Worm (Caenorhabditis elegans) whole organism, young adult: ENCODE results near the gene pik-1.

Experiments used
- F52B5.7 ChIP-seq: sonication (generic microtip); optimal IDR thresholded peaks from 2 replicates; lab custom pipeline; 2016; ENCODE audit warnings: mild to moderate bottlenecking, missing genetic modification characterization, missing compliant biosample characterization
- ZK185.1 ChIP-seq: sonication (generic microtip); optimal IDR thresholded peaks from 2 replicates; lab custom pipeline; 2016; ENCODE audit warnings: mild to moderate bottlenecking, missing genetic modification characterization, missing compliant biosample characterization; ENCODE audit not compliant: poor library complexity, severe bottlenecking
- aptf-2 ChIP-seq: fragments of 200-800 bp; sonication (Bioruptor generic); conservative IDR thresholded peaks from 2 replicates; pipeline ENCODE4 v1.3.6; 2022; ENCODE audit warnings: missing genetic modification reagents, missing genetic modification characterization, missing compliant biosample characterization
- atf-7 ChIP-seq: sonication (generic microtip); optimal IDR thresholded peaks from 2 replicates; lab custom pipeline; 2017; ENCODE audit warnings: mild to moderate bottlenecking, missing genetic modification characterization, missing compliant biosample characterization
- attf-3 ChIP-seq: fragments of 200-800 bp; sonication (Bioruptor generic); conservative IDR thresholded peaks from 2 replicates; pipeline ENCODE4 v1.3.6; 2022; ENCODE audit warnings: missing genetic modification reagents, missing genetic modification characterization, missing compliant biosample characterization
- ceh-27 ChIP-seq: fragments of 200-800 bp; sonication (Bioruptor generic); optimal IDR thresholded peaks from 2 replicates; lab custom pipeline; 2018; ENCODE audit warnings: mild to moderate bottlenecking, missing genetic modification characterization, moderate library complexity, missing compliant biosample characterization
- egl-44 ChIP-seq: fragments of 200-800 bp; sonication (Bioruptor generic); IDR thresholded peaks from 2 replicates; pipeline ENCODE4 v1.3.6; 2022; ENCODE audit warnings: missing genetic modification reagents, missing genetic modification characterization, missing compliant biosample characterization
- madf-3 ChIP-seq: fragments of 200-800 bp; sonication (Bioruptor generic); IDR thresholded peaks from 2 replicates; pipeline ENCODE4 v1.3.6; 2022; ENCODE audit warnings: missing genetic modification reagents, missing genetic modification characterization, missing compliant biosample characterization
- mcd-1 ChIP-seq: fragments of 200-800 bp; sonication (Bioruptor generic); IDR thresholded peaks from 2 replicates; pipeline ENCODE4 v1.3.6; 2022; ENCODE audit warnings: missing genetic modification reagents, missing genetic modification characterization, missing compliant biosample characterization

ce11 chrIV:13393246-13393716 is 22.6 kb upstream of the pik-1 start:
- TF ChIP-seq aptf-2 (GFP tag; lab: Robert Waterston, UW) (no peak), egl-44 (GFP tag; lab: Robert Waterston, UW) (no peak), F52B5.7 (tag; lab: Kevin White, UChicago) (no peak), ceh-27 (GFP tag; lab: Kevin White, UChicago) (no peak), ZK185.1 (tag; lab: Kevin White, UChicago) (no peak), atf-7 (tag; lab: Kevin White, UChicago) (peak; percentile 44), attf-3 (GFP tag; lab: Robert Waterston, UW) (no peak), madf-3 (GFP tag; lab: Robert Waterston, UW) (no peak), mcd-1 (GFP tag; lab: Robert Waterston, UW) (no peak)
